Worm (Caenorhabditis elegans) whole organism, mixed stage, embryonic: Measurements from ENCODE around the gene lsm-3.

Experiments
- ceh-83 ChIP-seq: fragments of 200-800 bp; sonication (Bioruptor generic); optimal IDR thresholded peaks from 2 replicates; lab custom pipeline; 2018; ENCODE audit warnings: mild to moderate bottlenecking, missing genetic modification characterization, missing compliant biosample characterization
- elt-1 ChIP-seq: sonication (generic microtip); optimal IDR thresholded peaks from 2 replicates; lab custom pipeline; 2017; ENCODE audit warnings: missing genetic modification characterization, mild to moderate bottlenecking, missing compliant biosample characterization, antibody characterized with exemption, moderate library complexity, borderline replicate concordance; ENCODE audit not compliant: insufficient read depth
- lsy-2 ChIP-seq: fragments of 150-350 bp; optimal IDR thresholded peaks from 2 replicates; lab custom pipeline; 2014; ENCODE audit warnings: missing biosample characterization, missing genetic modification characterization
- nhr-237 ChIP-seq: fragments of 150-350 bp; optimal IDR thresholded peaks from 2 replicates; lab custom pipeline; 2014; ENCODE audit warnings: missing biosample characterization, missing genetic modification characterization
- nhr-76 ChIP-seq: sonication (generic microtip); optimal IDR thresholded peaks from 2 replicates; lab custom pipeline; 2017; ENCODE audit warnings: missing biosample characterization, missing genetic modification characterization
- sem-2 ChIP-seq: fragments of 200-800 bp; sonication (Bioruptor generic); optimal IDR thresholded peaks from 2 replicates; lab custom pipeline; 2018; ENCODE audit warnings: mild to moderate bottlenecking, missing genetic modification characterization, missing compliant biosample characterization
- unc-39 ChIP-seq: fragments of 150-350 bp; optimal IDR thresholded peaks from 2 replicates; lab custom pipeline; 2014; ENCODE audit warnings: missing biosample characterization, missing genetic modification characterization
- unc-62 ChIP-seq: fragments of 150-350 bp; optimal IDR thresholded peaks from 2 replicates; lab custom pipeline; 2014; ENCODE audit warnings: missing biosample characterization, missing genetic modification reagents, missing genetic modification characterization

ce11 chrIV:13347232-13347715 is 39.7 kb upstream of the lsm-3 start, which contains the start of gene W02A2.9:
- TF ChIP-seq unc-39 (no peak), unc-62 (GFP tag; lab: Kevin White, UChicago) (no peak), nhr-237 (tag; lab: Kevin White, UChicago) (no peak), sem-2 (no peak), nhr-76 (tag; lab: Kevin White, UChicago) (no peak), ceh-83 (no peak), lsy-2 (tag; lab: Kevin White, UChicago) (no peak), elt-1 (no peak)
